Fruit fly (Drosophila melanogaster) whole organism, wandering third instar larva: Measurements from ENCODE around the gene ATP7.

Experiments used
- Abd-B ChIP-seq: fragments of >200 bp; optimal IDR thresholded peaks from 2 replicates; lab custom pipeline; 2017; ENCODE audit warnings: missing biosample characterization, missing genetic modification characterization
- CG32264 ChIP-seq: fragments of 200-800 bp; sonication (Bioruptor generic); optimal IDR thresholded peaks from 2 replicates; lab custom pipeline; 2016; ENCODE audit warnings: missing biosample characterization, missing genetic modification characterization
- Dif ChIP-seq: fragments of 200-275, 200-300 bp; sonication (Bioruptor generic); optimal IDR thresholded peaks from 2 replicates; lab custom pipeline; 2018; ENCODE audit warnings: missing biosample characterization, missing genetic modification characterization; ENCODE audit not compliant: partially characterized antibody
- Hr78 ChIP-seq: fragments of >200 bp; optimal IDR thresholded peaks from 2 replicates; lab custom pipeline; 2017; ENCODE audit warnings: missing biosample characterization, missing genetic modification characterization
- Myc ChIP-seq: fragments of >200 bp; optimal IDR thresholded peaks from 2 replicates; lab custom pipeline; 2017
- N ChIP-seq: fragments of >200 bp; optimal IDR thresholded peaks from 2 replicates; lab custom pipeline; 2018; ENCODE audit warnings: missing biosample characterization, missing external identifiers, missing genetic modification characterization
- OdsH ChIP-seq: fragments of 200-800 bp; sonication (Bioruptor generic); optimal IDR thresholded peaks from 2 replicates; lab custom pipeline; 2016; ENCODE audit warnings: missing biosample characterization, mild to moderate bottlenecking, missing genetic modification characterization
- h ChIP-seq: fragments of 200-800 bp; sonication (Bioruptor generic); optimal IDR thresholded peaks from 3 replicates; lab custom pipeline; 2016; ENCODE audit warnings: missing biosample characterization, mild to moderate bottlenecking, missing genetic modification characterization
- jim ChIP-seq: fragments of 175-275, 200-325 bp; sonication (Bioruptor generic); optimal IDR thresholded peaks from 2 replicates; lab custom pipeline; 2016; ENCODE audit warnings: missing biosample characterization, mild to moderate bottlenecking, missing genetic modification characterization
- psq ChIP-seq: fragments of 200-800 bp; sonication (Bioruptor generic); optimal IDR thresholded peaks from 3 replicates; lab custom pipeline; 2017; ENCODE audit warnings: missing biosample characterization, mild to moderate bottlenecking, missing genetic modification characterization, moderate library complexity

DNA sequence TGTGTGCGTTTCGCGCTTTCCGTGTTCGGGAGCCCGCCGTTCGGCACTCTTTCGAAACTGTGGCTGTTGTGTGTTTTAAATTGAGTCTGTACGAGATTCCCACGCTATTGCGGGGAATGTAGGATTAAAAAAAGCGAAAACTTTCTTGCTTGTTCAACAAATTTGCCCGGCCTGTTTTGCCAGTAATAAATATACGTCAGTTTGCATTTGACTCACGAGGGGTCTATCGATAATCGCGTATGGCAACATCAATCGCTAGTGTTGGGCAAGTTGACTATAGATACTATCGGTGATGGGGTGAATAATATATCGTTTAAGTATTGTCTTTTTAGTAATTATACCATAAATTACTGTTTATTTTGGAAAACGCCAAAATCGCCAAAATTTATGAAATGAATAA, 50.3 kb downstream of the ATP7 start, which contains the start of gene Upf1:
- TF ChIP-seq psq (GFP tag; lab: Kevin White, UChicago), result no peak
- TF ChIP-seq jim, result no peak
- no peak for TF ChIP-seq Dif (GFP tag; lab: Kevin White, UChicago)
- no peak for TF ChIP-seq h (GFP tag; lab: Kevin White, UChicago)
- no peak for TF ChIP-seq Hr78 (GFP tag; lab: Kevin White, UChicago)
- no peak for TF ChIP-seq CG32264 (GFP tag; lab: Kevin White, UChicago)
- no peak for TF ChIP-seq Myc (lab: Kevin White, UChicago)
- TF ChIP-seq N (GFP tag; lab: Kevin White, UChicago), result no peak
- no peak for TF ChIP-seq OdsH (GFP tag; lab: Kevin White, UChicago)
- no peak for TF ChIP-seq Abd-B (GFP tag; lab: Kevin White, UChicago)
